Worm (Caenorhabditis elegans) whole organism, L4 larva: ENCODE results near the gene gcy-18.

Experiments
- F10B5.3 ChIP-seq: sonication (generic microtip); optimal IDR thresholded peaks from 2 replicates; lab custom pipeline; 2016; ENCODE audit warnings: mild to moderate bottlenecking, missing genetic modification characterization, missing compliant biosample characterization
- F26F4.8 ChIP-seq: fragments of 200-800 bp; sonication (Bioruptor generic); conservative IDR thresholded peaks from 2 replicates; pipeline ENCODE4 v1.3.6; 2022; ENCODE audit warnings: missing genetic modification characterization, missing compliant biosample characterization
- T20F7.1 ChIP-seq: fragments of 200-800 bp; sonication (Bioruptor generic); optimal IDR thresholded peaks from 2 replicates; lab custom pipeline; 2018; ENCODE audit warnings: mild to moderate bottlenecking, missing genetic modification characterization, missing compliant biosample characterization
- Y48G9A.11 ChIP-seq: fragments of 200-800 bp; sonication (Bioruptor generic); IDR thresholded peaks from 2 replicates; pipeline ENCODE4 v1.3.6; 2022; ENCODE audit warnings: missing genetic modification reagents, missing genetic modification characterization, missing compliant biosample characterization
- ZK337.2 ChIP-seq: fragments of 200-800 bp; sonication (Bioruptor generic); IDR thresholded peaks from 2 replicates; pipeline ENCODE4 v1.3.6; 2022; ENCODE audit warnings: missing genetic modification reagents, missing genetic modification characterization, missing compliant biosample characterization
- ama-1 ChIP-seq: fragments of 150-350 bp; optimal IDR thresholded peaks from 2 replicates; lab custom pipeline; 2014; ENCODE audit warnings: inconsistent platforms, mixed read lengths
- ceh-62 ChIP-seq: sonication (generic microtip); optimal IDR thresholded peaks from 2 replicates; lab custom pipeline; 2017; ENCODE audit warnings: missing biosample characterization, missing genetic modification characterization
- ces-1 ChIP-seq: fragments of 150-350 bp; sonication (generic microtip); optimal IDR thresholded peaks from 4 replicates; lab custom pipeline; 2014; ENCODE audit warnings: missing biosample characterization, missing genetic modification reagents, missing genetic modification characterization
- daf-16 ChIP-seq, 3 experiments: sonication (generic microtip); optimal IDR thresholded peaks; 2 replicates each; lab custom pipeline; 2016 to 2017; ENCODE audit warnings: missing genetic modification characterization in 3 of 3, missing genetic modification reagents in 3 of 3, mild to moderate bottlenecking in 2 of 3, missing compliant biosample characterization in 2 of 3, missing biosample characterization in 1 of 3, moderate library complexity in 1 of 3
- daf-19 ChIP-seq: fragments of 200-800 bp; sonication (Bioruptor generic); conservative IDR thresholded peaks from 2 replicates; pipeline ENCODE4 v1.3.6; 2022; ENCODE audit warnings: missing genetic modification characterization, missing compliant biosample characterization
- daf-8 ChIP-seq: fragments of 200-800 bp; sonication (Bioruptor generic); IDR thresholded peaks from 2 replicates; pipeline ENCODE4 v1.3.6; 2022; ENCODE audit warnings: missing genetic modification characterization, missing compliant biosample characterization
- dmd-9 ChIP-seq: fragments of 200-800 bp; sonication (Bioruptor generic); IDR thresholded peaks from 2 replicates; pipeline ENCODE4 v1.3.6; 2022; ENCODE audit warnings: missing genetic modification reagents, missing genetic modification characterization, missing compliant biosample characterization
- dpl-1 ChIP-seq: fragments of 150-350 bp; optimal IDR thresholded peaks from 2 replicates; lab custom pipeline; 2014; ENCODE audit warnings: missing biosample characterization, missing genetic modification reagents, missing genetic modification characterization
- duxl-1 ChIP-seq: sonication (generic microtip); optimal IDR thresholded peaks from 2 replicates; lab custom pipeline; 2016; ENCODE audit warnings: mild to moderate bottlenecking, missing genetic modification characterization, moderate library complexity, missing compliant biosample characterization; ENCODE audit not compliant: poor library complexity
- dve-1 ChIP-seq: sonication (generic microtip); optimal IDR thresholded peaks from 2 replicates; lab custom pipeline; 2017; ENCODE audit warnings: antibody characterized with exemption, mild to moderate bottlenecking, missing genetic modification characterization, missing compliant biosample characterization; ENCODE audit not compliant: insufficient read depth
- egl-43 ChIP-seq: fragments of 200-800 bp; sonication (Bioruptor generic); IDR thresholded peaks from 2 replicates; pipeline ENCODE4 v1.3.6; 2022; ENCODE audit warnings: missing genetic modification reagents, missing genetic modification characterization, missing compliant biosample characterization
- fkh-10 ChIP-seq: fragments of 150-350 bp; optimal IDR thresholded peaks from 2 replicates; lab custom pipeline; 2014; ENCODE audit warnings: missing biosample characterization, missing genetic modification reagents, missing genetic modification characterization
- fos-1 ChIP-seq: fragments of 150-350 bp; optimal IDR thresholded peaks from 2 replicates; lab custom pipeline; 2014; ENCODE audit warnings: missing biosample characterization, missing genetic modification characterization
- hlh-11 ChIP-seq: fragments of 200-800 bp; sonication (Bioruptor generic); optimal IDR thresholded peaks from 2 replicates; lab custom pipeline; 2018; ENCODE audit warnings: mild to moderate bottlenecking, missing genetic modification characterization, missing compliant biosample characterization
- hlh-30 ChIP-seq: sonication (generic microtip); optimal IDR thresholded peaks from 2 replicates; lab custom pipeline; 2017; ENCODE audit warnings: antibody characterized with exemption, mild to moderate bottlenecking, missing genetic modification characterization, missing compliant biosample characterization; ENCODE audit not compliant: insufficient read depth
- hmg-1.1 ChIP-seq: fragments of 200-800 bp; sonication (Bioruptor generic); IDR thresholded peaks from 2 replicates; pipeline ENCODE4 v1.3.6; 2022; ENCODE audit warnings: missing genetic modification reagents, missing genetic modification characterization, missing compliant biosample characterization
- jun-1 ChIP-seq: fragments of 150-350 bp; optimal IDR thresholded peaks from 2 replicates; lab custom pipeline; 2014; ENCODE audit warnings: missing biosample characterization, missing genetic modification reagents, missing genetic modification characterization
- lim-7 ChIP-seq: fragments of 200-800 bp; sonication (Bioruptor generic); IDR thresholded peaks from 2 replicates; pipeline ENCODE4 v1.3.6; 2022; ENCODE audit warnings: missing genetic modification characterization, missing compliant biosample characterization
- lin-15B ChIP-seq: fragments of 150-350 bp; sonication (generic microtip); optimal IDR thresholded peaks from 3 replicates; lab custom pipeline; 2014; ENCODE audit warnings: missing biosample characterization, missing genetic modification characterization
- lin-39 ChIP-seq: fragments of 150-350 bp; optimal IDR thresholded peaks from 2 replicates; lab custom pipeline; 2014; ENCODE audit warnings: missing biosample characterization, missing genetic modification reagents, missing genetic modification characterization
- lsy-2 ChIP-seq, 2 experiments: fragments of 150-350 bp in 1 of 2; sonication (generic microtip) in 1 of 2; optimal IDR thresholded peaks; 2 replicates each; lab custom pipeline; 2014 to 2017; ENCODE audit warnings: missing biosample characterization in 2 of 2, missing genetic modification characterization in 2 of 2
- mdl-1 ChIP-seq, 2 experiments: fragments of 150-350 bp in 1 of 2; sonication (generic microtip) in 1 of 2; optimal IDR thresholded peaks; 2 replicates each; lab custom pipeline; 2014 to 2017; ENCODE audit warnings: missing biosample characterization in 2 of 2, missing genetic modification characterization in 2 of 2
- mxl-3 ChIP-seq: fragments of 200-800 bp; sonication (Bioruptor generic); optimal IDR thresholded peaks from 2 replicates; lab custom pipeline; 2018; ENCODE audit warnings: mild to moderate bottlenecking, missing genetic modification characterization, missing compliant biosample characterization
- nhr-102 ChIP-seq: sonication (generic microtip); optimal IDR thresholded peaks from 2 replicates; lab custom pipeline; 2016; ENCODE audit warnings: mild to moderate bottlenecking, missing genetic modification characterization, moderate library complexity, missing compliant biosample characterization
- nhr-11 ChIP-seq: fragments of 150-350 bp; optimal IDR thresholded peaks from 2 replicates; lab custom pipeline; 2014; ENCODE audit warnings: missing biosample characterization, missing genetic modification characterization
- nhr-237 ChIP-seq: sonication (generic microtip); optimal IDR thresholded peaks from 2 replicates; lab custom pipeline; 2017; ENCODE audit warnings: missing biosample characterization, missing genetic modification characterization
- nhr-28 ChIP-seq: fragments of 150-350 bp; optimal IDR thresholded peaks from 2 replicates; lab custom pipeline; 2014; ENCODE audit warnings: missing biosample characterization, missing genetic modification characterization
- nhr-48 ChIP-seq: sonication (generic microtip); optimal IDR thresholded peaks from 2 replicates; lab custom pipeline; 2016; ENCODE audit warnings: mild to moderate bottlenecking, missing genetic modification characterization, missing compliant biosample characterization
- nhr-6 ChIP-seq: fragments of 150-350 bp; optimal IDR thresholded peaks from 2 replicates; lab custom pipeline; 2014; ENCODE audit warnings: missing biosample characterization, missing genetic modification characterization
- nhr-77 ChIP-seq: fragments of 150-350 bp; optimal IDR thresholded peaks from 2 replicates; lab custom pipeline; 2014; ENCODE audit warnings: missing biosample characterization, missing genetic modification characterization
- pha-4 ChIP-seq, 2 experiments: fragments of 150-350 bp in 1 of 2; fragments of 200-800 bp in 1 of 2; sonication (Bioruptor generic) in 1 of 2; IDR thresholded peaks in 1 of 2; optimal IDR thresholded peaks in 1 of 2; 2 replicates each; pipeline versions ENCODE4 v1.3.6 to Lab custom; 2014 to 2022; ENCODE audit warnings: missing genetic modification characterization in 2 of 2, missing genetic modification reagents in 2 of 2, missing biosample characterization in 1 of 2, missing compliant biosample characterization in 1 of 2
- php-3 ChIP-seq: fragments of 200-800 bp; sonication (Bioruptor generic); IDR thresholded peaks from 2 replicates; pipeline ENCODE4 v1.3.6; 2022; ENCODE audit warnings: missing genetic modification reagents, missing genetic modification characterization, missing compliant biosample characterization
- pqm-1 ChIP-seq: sonication (generic microtip); optimal IDR thresholded peaks from 2 replicates; lab custom pipeline; 2017; ENCODE audit warnings: missing biosample characterization, missing genetic modification characterization
- saeg-2 ChIP-seq: fragments of 200-800 bp; sonication (Bioruptor generic); IDR thresholded peaks from 2 replicates; pipeline ENCODE4 v1.3.6; 2022; ENCODE audit warnings: missing genetic modification reagents, missing genetic modification characterization, missing compliant biosample characterization
- spr-1 ChIP-seq: sonication (generic microtip); optimal IDR thresholded peaks from 2 replicates; lab custom pipeline; 2016; ENCODE audit warnings: mild to moderate bottlenecking, missing genetic modification characterization, missing compliant biosample characterization
- spr-3 ChIP-seq: fragments of 200-800 bp; sonication (Bioruptor generic); optimal IDR thresholded peaks from 2 replicates; lab custom pipeline; 2018; ENCODE audit warnings: mild to moderate bottlenecking, missing genetic modification characterization, missing compliant biosample characterization
- tra-1 ChIP-seq: fragments of 200-800 bp; sonication (Bioruptor generic); IDR thresholded peaks from 2 replicates; pipeline ENCODE4 v1.3.6; 2022; ENCODE audit warnings: missing genetic modification reagents, missing genetic modification characterization, missing compliant biosample characterization
- unc-39 ChIP-seq: sonication (generic microtip); optimal IDR thresholded peaks from 2 replicates; lab custom pipeline; 2017; ENCODE audit warnings: missing biosample characterization, missing genetic modification characterization
- unc-62 ChIP-seq, 3 experiments: fragments of 150-350 bp in 1 of 3; sonication (generic microtip); optimal IDR thresholded peaks in 2 of 3; peaks in 1 of 3; 1 replicate in 1 of 3; 2 replicates in 2 of 3; lab custom pipeline; 2014 to 2017; ENCODE audit warnings: missing biosample characterization in 3 of 3, missing genetic modification characterization in 3 of 3, missing genetic modification reagents in 3 of 3, missing genotype in 1 of 3
- zfp-3 ChIP-seq: fragments of 200-800 bp; sonication (Bioruptor generic); conservative IDR thresholded peaks from 2 replicates; pipeline ENCODE4 v1.3.6; 2022; ENCODE audit warnings: missing genetic modification reagents, missing genetic modification characterization, missing compliant biosample characterization
- zip-11 ChIP-seq: fragments of 200-800 bp; sonication (Bioruptor generic); IDR thresholded peaks from 2 replicates; pipeline ENCODE4 v1.3.6; 2022; ENCODE audit warnings: missing genetic modification characterization, missing compliant biosample characterization
- ztf-7 ChIP-seq: fragments of 150-350 bp; optimal IDR thresholded peaks from 2 replicates; lab custom pipeline; 2014; ENCODE audit warnings: missing biosample characterization, missing genetic modification characterization

Gene gcy-18

DNA sequence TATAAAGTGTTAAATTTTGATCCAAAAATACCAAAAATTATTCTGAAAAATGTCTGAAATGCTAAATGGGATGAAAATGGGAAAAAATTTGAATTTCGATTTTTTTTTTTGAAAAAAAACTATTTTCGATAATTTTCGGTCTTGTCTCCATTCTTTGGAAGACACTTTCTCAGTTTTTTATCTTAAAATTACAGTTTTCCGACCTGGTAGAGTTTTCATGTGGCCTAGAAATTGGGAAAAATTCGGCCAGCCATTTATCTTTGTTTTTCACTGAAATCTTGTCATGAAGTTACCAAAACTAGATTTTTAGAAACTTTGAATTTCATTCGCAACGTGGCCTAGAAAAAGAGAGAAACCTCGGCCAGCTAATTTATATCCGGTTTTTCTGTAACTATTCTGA, 19.0 kb upstream of the gcy-18 start:
- TF ChIP-seq pha-4 (GFP tag; IDR thresholded peaks at IDR 0.05; lab: Robert Waterston, UW) (peak; percentile 6; the same call in 1 of the 2 replicates), pha-4 (tag; optimal IDR thresholded peaks at IDR 0.05; lab: Kevin White, UChicago) (no peak), ama-1 (no peak), unc-62 (GFP tag; optimal IDR thresholded peaks at IDR 0.05 in 1 of 2; lab: Kevin White, UChicago) (peak in 1 of 2 experiments; percentile 67), unc-62 (tag; optimal IDR thresholded peaks at IDR 0.05; lab: Kevin White, UChicago) (no peak)

- TF ChIP-seq ceh-62 (tag; lab: Kevin White, UChicago) (no peak), nhr-102 (tag; lab: Kevin White, UChicago) (peak; percentile 91), dve-1 (tag; lab: Kevin White, UChicago) (peak; percentile 99), daf-8 (GFP tag; lab: Robert Waterston, UW) (no peak), nhr-237 (no peak), hlh-11 (peak; percentile 88), nhr-28 (peak; percentile 90), jun-1 (tag; lab: Kevin White, UChicago) (no peak), ces-1 (GFP tag; lab: Kevin White, UChicago) (no peak), daf-16 (GFP tag; optimal IDR thresholded peaks at IDR 0.05; lab: Kevin White, UChicago) (peak in 1 of 2 experiments; percentile 57), daf-16 (tag; optimal IDR thresholded peaks at IDR 0.05; lab: Kevin White, UChicago) (peak; percentile 98), lin-15B (no peak), lsy-2 (tag; optimal IDR thresholded peaks at IDR 0.05; lab: Kevin White, UChicago) (peak in 1 of 2 experiments; percentile 42), nhr-48 (tag; lab: Kevin White, UChicago) (peak; percentile 91), egl-43 (GFP tag; lab: Robert Waterston, UW) (no peak), pha-4 (GFP tag; IDR thresholded peaks at IDR 0.05; lab: Robert Waterston, UW) (no peak), pha-4 (tag; optimal IDR thresholded peaks at IDR 0.05; lab: Kevin White, UChicago) (peak; percentile 63), lin-39 (no peak), fos-1 (tag; lab: Kevin White, UChicago) (peak; percentile 17), F10B5.3 (tag; lab: Kevin White, UChicago) (no peak), nhr-11 (tag; lab: Kevin White, UChicago) (no peak), T20F7.1 (GFP tag; lab: Kevin White, UChicago) (peak; percentile 52), nhr-6 (tag; lab: Kevin White, UChicago) (peak; percentile 87), dmd-9 (GFP tag; lab: Robert Waterston, UW) (no peak), php-3 (GFP tag; lab: Robert Waterston, UW) (peak; percentile 99), mxl-3 (no peak), daf-19 (GFP tag; lab: Robert Waterston, UW) (no peak), spr-3 (GFP tag; lab: Kevin White, UChicago) (no peak), spr-1 (no peak), hmg-1.1 (GFP tag; lab: Robert Waterston, UW) (no peak), zip-11 (GFP tag; lab: Robert Waterston, UW) (no peak), tra-1 (peak; percentile 83), duxl-1 (tag; lab: Kevin White, UChicago) (no peak), ztf-7 (tag; lab: Kevin White, UChicago) (no peak), saeg-2 (peak; percentile 70; the same call in 1 of the 2 replicates), unc-62 (GFP tag; optimal IDR thresholded peaks at IDR 0.05 in 1 of 2; lab: Kevin White, UChicago) (peak in 1 of 2 experiments; percentile 67), unc-62 (tag; optimal IDR thresholded peaks at IDR 0.05; lab: Kevin White, UChicago) (no peak), ZK337.2 (GFP tag; lab: Robert Waterston, UW) (no peak), mdl-1 (tag; optimal IDR thresholded peaks at IDR 0.05; lab: Kevin White, UChicago) (peak in 1 of 2 experiments; percentile 69), nhr-77 (peak; percentile 83), dpl-1 (GFP tag; lab: Kevin White, UChicago) (no peak), fkh-10 (no peak), zfp-3 (no peak), Y48G9A.11 (GFP tag; lab: Robert Waterston, UW) (no peak), F26F4.8 (GFP tag; lab: Robert Waterston, UW) (no peak), hlh-30 (tag; lab: Kevin White, UChicago) (peak; percentile 32), unc-39 (tag; lab: Kevin White, UChicago) (no peak), lim-7 (GFP tag; lab: Robert Waterston, UW) (no peak), pqm-1 (peak; percentile 71)
These were observed 17.8 kb upstream of the gcy-18 start for ce11 chrIV:12842121-12842520.
